Fruit fly (Drosophila melanogaster): ENCODE data around the gene mtm.

DNA sequence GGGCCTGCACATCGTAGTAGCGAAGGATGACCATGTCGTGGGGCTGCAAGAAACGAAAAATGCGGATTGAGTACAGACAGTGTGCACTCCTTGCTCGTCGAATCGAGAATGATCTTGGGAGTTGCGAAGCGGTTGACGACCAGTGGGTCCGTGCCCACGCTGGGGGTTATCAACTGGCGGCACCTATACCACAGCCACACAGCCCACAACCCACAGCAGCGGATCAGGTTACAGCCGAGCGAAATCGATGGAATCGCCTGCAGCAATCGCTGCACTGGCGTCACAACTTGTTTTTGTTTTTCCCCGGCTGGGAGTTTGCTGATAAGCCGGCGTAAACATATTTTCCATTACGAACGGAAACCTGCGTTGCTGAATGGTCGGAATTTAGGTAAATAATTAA, 8.7 kb upstream of the mtm start:
- TF ChIP-seq pan (optimal IDR thresholded peaks at IDR 0.05) = no peak
- TF ChIP-seq psq (optimal IDR thresholded peaks at IDR 0.05) = no peak
- no peak for TF ChIP-seq usp (GFP tag; optimal IDR thresholded peaks at IDR 0.05)
- TF ChIP-seq Dll (optimal IDR thresholded peaks at IDR 0.05) = no peak
- no peak for TF ChIP-seq EcR (GFP tag; optimal IDR thresholded peaks at IDR 0.05)
